Fruit fly (Drosophila melanogaster) whole organism, pupa: ENCODE measurements around the gene CG7156.
A peak's percentile ranks its signal among the peaks of the same experiment; 100 is the strongest.

Experiments used
- CG10348 ChIP-seq: fragments of 200-800 bp; sonication (Bioruptor generic); IDR thresholded peaks from 2 replicates; pipeline ENCODE4 v1.3.6; 2022; ENCODE audit warnings: missing biosample characterization, missing genetic modification characterization
- CG12605 ChIP-seq: fragments of 200-800 bp; sonication (Bioruptor generic); IDR thresholded peaks from 2 replicates; pipeline ENCODE4 v1.3.6; 2022; ENCODE audit warnings: missing biosample characterization, missing genetic modification characterization
- CG13204 ChIP-seq: fragments of 200-800 bp; sonication (Bioruptor generic); optimal IDR thresholded peaks from 2 replicates; lab custom pipeline; 2018; ENCODE audit warnings: missing biosample characterization, mild to moderate bottlenecking, missing genetic modification characterization, moderate library complexity
- CG14655 ChIP-seq: fragments of 200-800 bp; sonication (Bioruptor generic); optimal IDR thresholded peaks from 3 replicates; lab custom pipeline; 2017; ENCODE audit warnings: mild to moderate bottlenecking, missing biosample characterization, missing genetic modification reagents, missing genetic modification characterization
- CG15710 ChIP-seq: fragments of 200-800 bp; sonication (Bioruptor generic); optimal IDR thresholded peaks from 2 replicates; lab custom pipeline; 2018; ENCODE audit warnings: missing biosample characterization, mild to moderate bottlenecking, missing genetic modification characterization, moderate library complexity
- CG17806 ChIP-seq: fragments of 200-800 bp; sonication (Bioruptor generic); optimal IDR thresholded peaks from 2 replicates; lab custom pipeline; 2018; ENCODE audit warnings: missing biosample characterization, mild to moderate bottlenecking, missing genetic modification characterization, moderate library complexity
- CG32121 ChIP-seq: fragments of 200-800 bp; sonication (Bioruptor generic); IDR thresholded peaks from 2 replicates; pipeline ENCODE4 v1.3.6; 2022; ENCODE audit warnings: missing biosample characterization, missing genetic modification characterization
- CG34367 ChIP-seq: fragments of 200-800 bp; sonication (Bioruptor generic); optimal IDR thresholded peaks from 2 replicates; lab custom pipeline; 2018; ENCODE audit warnings: missing biosample characterization, mild to moderate bottlenecking, missing genetic modification characterization
- CG4496 ChIP-seq: fragments of 200-800 bp; sonication (Bioruptor generic); IDR thresholded peaks from 3 replicates; pipeline ENCODE4 v1.3.6; 2022; ENCODE audit warnings: missing biosample characterization, missing genetic modification characterization
- CG8159 ChIP-seq: fragments of 200-800 bp; sonication (Bioruptor generic); optimal IDR thresholded peaks from 3 replicates; lab custom pipeline; 2018; ENCODE audit warnings: missing biosample characterization, mild to moderate bottlenecking, missing genetic modification characterization, moderate library complexity
- CG8301 ChIP-seq: fragments of 200-800 bp; sonication (Bioruptor generic); optimal IDR thresholded peaks from 2 replicates; lab custom pipeline; 2018; ENCODE audit warnings: missing biosample characterization, mild to moderate bottlenecking, missing genetic modification characterization
- CG9948 ChIP-seq: fragments of 200-800 bp; sonication (Bioruptor generic); optimal IDR thresholded peaks from 2 replicates; lab custom pipeline; 2018; ENCODE audit warnings: missing biosample characterization, mild to moderate bottlenecking, missing genetic modification characterization, moderate library complexity
- D1 ChIP-seq: fragments of 200-800 bp; sonication (Bioruptor generic); optimal IDR thresholded peaks from 2 replicates; lab custom pipeline; 2018; ENCODE audit warnings: missing biosample characterization, mild to moderate bottlenecking, missing genetic modification characterization, moderate library complexity
- EcR ChIP-seq: fragments of 200-800 bp; sonication (Bioruptor generic); optimal IDR thresholded peaks from 3 replicates; lab custom pipeline; 2019; ENCODE audit warnings: missing biosample characterization, missing genetic modification characterization, mild to moderate bottlenecking, moderate library complexity, missing genetic modification reagents
- Ets98B ChIP-seq: fragments of 200-800 bp; sonication (Bioruptor generic); IDR thresholded peaks from 2 replicates; pipeline ENCODE4 v1.3.6; 2022; ENCODE audit warnings: missing biosample characterization, missing genetic modification characterization
- Pif1A ChIP-seq: fragments of 200-800 bp; sonication (Bioruptor generic); optimal IDR thresholded peaks from 3 replicates; lab custom pipeline; 2016; ENCODE audit warnings: missing biosample characterization, missing genetic modification characterization
- Pif1B ChIP-seq: fragments of 200-800 bp; sonication (Bioruptor generic); optimal IDR thresholded peaks from 3 replicates; lab custom pipeline; 2016; ENCODE audit warnings: missing biosample characterization, missing genetic modification characterization
- Snoo ChIP-seq: fragments of 200-800 bp; sonication (Bioruptor generic); optimal IDR thresholded peaks from 3 replicates; lab custom pipeline; 2017; ENCODE audit warnings: missing biosample characterization, mild to moderate bottlenecking, missing genetic modification characterization, inconsistent platforms
- fd96Ca ChIP-seq: fragments of 200-800 bp; sonication (Bioruptor generic); IDR thresholded peaks from 3 replicates; pipeline ENCODE4 v1.3.6; 2022; ENCODE audit warnings: missing biosample characterization, missing genetic modification characterization
- gl ChIP-seq: fragments of 200-800 bp; sonication (Bioruptor generic); optimal IDR thresholded peaks from 2 replicates; lab custom pipeline; 2018; ENCODE audit warnings: missing biosample characterization, mild to moderate bottlenecking, missing genetic modification characterization
- rn ChIP-seq: fragments of 200-800 bp; sonication (Bioruptor generic); IDR thresholded peaks from 2 replicates; pipeline ENCODE4 v1.3.6; 2022; ENCODE audit warnings: missing biosample characterization, missing genetic modification characterization

The CG7156 gene

DNA sequence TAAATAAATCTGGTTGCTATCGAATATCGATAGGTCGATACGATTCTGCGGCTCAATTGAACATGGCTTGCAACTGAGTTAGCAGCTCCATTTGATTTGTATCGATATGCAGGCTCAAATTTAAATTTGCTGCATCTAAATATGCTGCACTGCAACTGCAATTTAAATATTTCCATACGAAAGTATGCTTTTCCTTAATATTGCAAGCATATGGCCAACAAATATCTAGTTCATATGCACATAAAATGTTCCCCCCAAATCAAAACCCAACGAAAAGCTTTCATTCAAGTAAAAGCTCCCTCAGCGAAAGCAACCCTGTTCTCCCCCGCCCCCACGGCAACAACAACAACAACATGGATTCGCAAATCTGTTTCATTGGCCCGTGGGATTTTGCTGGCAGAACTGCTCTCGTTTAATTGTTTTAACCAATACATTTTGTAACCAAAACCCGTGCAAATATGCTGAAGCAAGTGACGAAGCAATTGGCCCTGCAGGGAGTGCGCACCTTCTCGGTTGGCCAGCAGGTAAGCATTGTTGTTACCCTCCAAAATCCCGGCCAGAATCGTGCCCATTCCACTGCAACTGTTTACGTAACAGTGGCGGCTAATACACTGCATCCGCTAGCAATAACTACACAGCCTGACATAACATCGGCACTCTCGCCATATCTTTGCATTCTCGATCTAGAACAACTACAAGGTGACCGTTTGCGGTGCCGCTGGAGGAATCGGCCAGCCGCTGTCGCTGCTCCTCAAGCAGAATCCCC is 15.7 kb downstream of the CG7156 start, which contains the start of the genes CG7168 and Mdh2:
Gene CG7168 (minus strand): TSS at position 40 of the 766 bp plus-strand sequence.
Gene Mdh2 (plus strand): TSS at position 354 of the 766 bp plus-strand sequence.
- TF ChIP-seq Pif1B (GFP tag; lab: Kevin White, UChicago) (no peak), fd96Ca (GFP tag; lab: Robert Waterston, UW) (no peak), EcR (GFP tag; lab: Kevin White, UChicago) (peak; percentile 6), CG14655 (no peak), Pif1A (GFP tag; lab: Kevin White, UChicago) (no peak), CG32121 (GFP tag; lab: Robert Waterston, UW) (no peak), CG15710 (tag; lab: Kevin White, UChicago) (no peak), CG12605 (no peak)

DNA sequence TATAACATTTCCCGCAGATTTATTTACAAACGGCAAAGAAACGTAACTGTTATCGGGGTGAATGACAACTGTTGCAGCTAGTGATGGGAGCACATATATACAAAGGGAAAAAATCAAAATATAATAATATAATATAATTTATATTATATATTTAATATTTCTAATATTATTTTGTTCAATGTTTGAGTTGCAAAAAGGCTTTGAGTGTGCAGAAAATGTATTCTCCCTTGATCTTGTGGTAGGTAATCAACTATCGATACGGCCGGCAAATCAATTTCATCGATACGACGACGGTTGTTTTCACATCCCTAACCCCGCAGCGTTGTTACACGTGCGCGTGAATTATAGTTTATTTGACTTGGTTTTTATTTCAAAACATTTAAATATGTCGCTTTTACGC is 18.5 kb downstream of the CG7156 start, which contains the start of the genes mTerf5 and Non3:
Gene mTerf5 (minus strand): TSS at position 249 of the 400 bp plus-strand sequence.
Gene Non3 (plus strand): TSS at position 289 of the 400 bp plus-strand sequence.
- TF ChIP-seq fd96Ca (GFP tag; lab: Robert Waterston, UW): peak; percentile 61; the same call in 2 of the 3 replicates
- TF ChIP-seq CG14655: no peak
- TF ChIP-seq CG15710 (tag; lab: Kevin White, UChicago): peak; percentile 49
- TF ChIP-seq CG17806 (tag; lab: Kevin White, UChicago): peak; percentile 37
- peak; percentile 42 for TF ChIP-seq CG8159
- TF ChIP-seq Pif1B (GFP tag; lab: Kevin White, UChicago): no peak
- TF ChIP-seq CG8301 (tag; lab: Kevin White, UChicago): no peak
- peak; percentile 86 for TF ChIP-seq EcR (GFP tag; lab: Kevin White, UChicago)
- no peak for TF ChIP-seq CG34367
- TF ChIP-seq CG9948 (tag; lab: Kevin White, UChicago): peak; percentile 5
- no peak for TF ChIP-seq Pif1A (GFP tag; lab: Kevin White, UChicago)
- TF ChIP-seq CG12605: peak; percentile 25; the same call in 1 of the 2 replicates
- 0 out of 2 replicates have a peak, but pooled peaks have one; percentile 35 for TF ChIP-seq CG32121 (GFP tag; lab: Robert Waterston, UW)
- TF ChIP-seq gl (tag; lab: Kevin White, UChicago): no peak
- peak; percentile 33 for TF ChIP-seq Snoo
- TF ChIP-seq CG10348: no peak
- TF ChIP-seq Ets98B (GFP tag; lab: Robert Waterston, UW): peak; percentile 32; the same call in 1 of the 2 replicates
- TF ChIP-seq CG4496: no peak
- TF ChIP-seq D1: no peak

DNA sequence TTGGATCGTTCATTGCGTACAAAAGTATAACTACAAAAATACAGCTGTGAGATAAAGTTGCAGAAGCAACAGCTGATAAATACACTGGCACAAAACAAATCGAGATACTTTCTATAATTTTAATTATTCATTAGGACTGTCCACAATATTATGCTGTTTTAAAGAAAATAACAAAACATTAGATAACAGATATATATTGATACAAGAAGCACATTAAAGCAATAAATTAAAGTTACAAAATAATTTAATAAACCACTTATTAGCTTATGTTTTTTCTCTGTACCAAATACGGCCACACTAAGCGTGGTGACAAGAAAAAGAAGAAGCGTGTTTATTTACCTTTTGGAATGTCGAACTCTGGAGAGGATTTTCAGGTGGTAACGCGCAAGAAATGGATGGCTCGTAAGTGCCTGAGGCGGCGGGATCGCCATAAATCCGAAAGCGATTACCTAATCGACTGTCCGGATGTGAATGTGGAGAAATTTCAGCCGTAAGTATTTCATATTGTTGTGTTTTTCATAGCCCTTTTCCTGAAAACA is 21.7 kb downstream of the CG7156 start, which contains the start of the genes CG7988 and CG7183:
Gene CG7988 (plus strand): TSS at position 316 of the 539 bp plus-strand sequence.
Gene CG7183 (minus strand): TSS at position 489 of the 539 bp plus-strand sequence.
- peak; percentile 99 for TF ChIP-seq CG8159
- TF ChIP-seq CG14655: peak; percentile 96
- TF ChIP-seq CG34367: peak; percentile 98
- no peak for TF ChIP-seq D1
- TF ChIP-seq CG12605: peak; percentile 98
- TF ChIP-seq CG8301 (tag; lab: Kevin White, UChicago): peak; percentile 97
- TF ChIP-seq CG15710 (tag; lab: Kevin White, UChicago): peak; percentile 99
- TF ChIP-seq gl (tag; lab: Kevin White, UChicago): peak; percentile 91
- peak; percentile 98 for TF ChIP-seq CG32121 (GFP tag; lab: Robert Waterston, UW)
- peak; percentile 98 for TF ChIP-seq CG4496
- peak; percentile 99 for TF ChIP-seq CG9948 (tag; lab: Kevin White, UChicago)
- TF ChIP-seq CG10348: peak; percentile 93
- peak; percentile 98 for TF ChIP-seq CG17806 (tag; lab: Kevin White, UChicago)
- TF ChIP-seq CG13204 (GFP tag; lab: Kevin White, UChicago): no peak
- TF ChIP-seq Pif1B (GFP tag; lab: Kevin White, UChicago): peak; percentile 90
- TF ChIP-seq fd96Ca (GFP tag; lab: Robert Waterston, UW): no peak
- TF ChIP-seq EcR (GFP tag; lab: Kevin White, UChicago): no peak
- TF ChIP-seq rn: peak; percentile 98
- peak; percentile 94 for TF ChIP-seq Pif1A (GFP tag; lab: Kevin White, UChicago)
- TF ChIP-seq Ets98B (GFP tag; lab: Robert Waterston, UW): peak; percentile 96
- peak; percentile 98 for TF ChIP-seq Snoo

DNA sequence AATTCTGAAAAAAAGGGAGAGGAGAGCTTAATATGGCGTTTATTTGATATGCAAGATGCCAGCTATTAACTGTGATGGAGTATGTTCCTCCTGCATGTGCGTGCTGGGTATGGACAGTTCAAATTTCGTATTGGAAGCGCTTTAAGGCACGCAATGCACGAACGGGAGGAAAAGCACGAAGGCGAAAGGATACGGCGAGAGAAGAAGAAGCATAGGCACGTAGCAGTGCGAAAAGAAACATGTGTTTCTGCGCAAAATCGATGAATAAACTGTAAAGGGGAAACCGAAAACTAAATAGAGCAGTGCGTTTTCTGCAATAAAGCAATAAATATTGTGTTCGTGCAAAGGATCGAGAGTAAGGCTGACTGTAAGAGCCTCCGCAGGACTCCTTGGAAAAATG is 26.1 kb downstream of the CG7156 start, which contains the start of gene CG14314:
Gene CG14314 (plus strand): TSS at position 243 of the 400 bp plus-strand sequence.
- no peak for TF ChIP-seq CG8159
- TF ChIP-seq CG32121 (GFP tag; lab: Robert Waterston, UW): no peak
- no peak for TF ChIP-seq Ets98B (GFP tag; lab: Robert Waterston, UW)

DNA sequence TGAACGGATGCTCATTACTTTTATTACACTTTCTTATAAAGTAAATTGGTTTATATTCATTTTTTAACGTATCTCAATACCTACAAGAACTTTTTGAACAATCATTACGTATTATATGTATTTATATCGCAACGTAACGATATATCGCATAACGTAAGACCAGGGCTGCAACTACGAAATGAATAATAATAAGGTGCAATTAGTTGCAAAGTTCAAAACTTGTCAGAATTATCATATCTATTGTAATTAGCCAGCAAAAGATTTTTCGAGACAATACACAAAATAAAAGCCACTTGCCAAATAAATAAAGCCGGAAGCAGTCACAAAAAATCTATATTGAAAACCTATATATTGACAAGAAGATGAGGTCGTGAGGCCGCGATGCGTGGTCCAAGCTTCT is 26.7 kb downstream of the CG7156 start:
- TF ChIP-seq CG8159 (peak; percentile 18), CG4496 (peak; percentile 45; the same call in 1 of the 3 replicates), Pif1B (GFP tag; lab: Kevin White, UChicago) (peak; percentile 2), CG10348 (no peak), CG32121 (GFP tag; lab: Robert Waterston, UW) (0 out of 2 replicates have a peak, but pooled peaks have one; percentile 13), CG15710 (tag; lab: Kevin White, UChicago) (peak; percentile 7), CG9948 (tag; lab: Kevin White, UChicago) (no peak), Pif1A (GFP tag; lab: Kevin White, UChicago) (peak; percentile 31)
